Fruit fly (Drosophila melanogaster) whole organism, adult: ENCODE results near the gene Art9.

ENCODE experiments used
- CG5204 ChIP-seq: fragments of 200-800 bp; sonication (Bioruptor generic); optimal IDR thresholded peaks from 2 replicates; lab custom pipeline; 2016; ENCODE audit warnings: missing biosample characterization, missing genetic modification characterization
- CG7045 ChIP-seq: fragments of 200-800 bp; sonication (Bioruptor generic); optimal IDR thresholded peaks from 2 replicates; lab custom pipeline; 2017; ENCODE audit warnings: missing biosample characterization, mild to moderate bottlenecking, missing genetic modification characterization
- Hr96 ChIP-seq: fragments of 200-800 bp; sonication (Bioruptor generic); optimal IDR thresholded peaks from 2 replicates; lab custom pipeline; 2016; ENCODE audit warnings: missing biosample characterization, missing genetic modification characterization
- kay ChIP-seq: fragments of 200-800 bp; sonication (Bioruptor generic); peaks from one replicate; lab custom pipeline; 2016; ENCODE audit warnings: missing biosample characterization, missing genetic modification characterization, borderline replicate concordance
- ovo ChIP-seq: fragments of 200-800 bp; sonication (Bioruptor generic); optimal IDR thresholded peaks from 2 replicates; lab custom pipeline; 2016; ENCODE audit warnings: missing biosample characterization, missing genetic modification characterization
- tj ChIP-seq: fragments of 200-800 bp; sonication (Bioruptor generic); optimal IDR thresholded peaks from 3 replicates; lab custom pipeline; 2017; ENCODE audit warnings: missing biosample characterization, mild to moderate bottlenecking, missing genetic modification characterization, moderate library complexity

- no peak for TF ChIP-seq CG7045 (GFP tag; lab: Kevin White, UChicago)
- no peak for TF ChIP-seq kay (GFP tag; lab: Kevin White, UChicago)
- no peak for TF ChIP-seq tj (GFP tag; lab: Kevin White, UChicago)
- no peak for TF ChIP-seq ovo (GFP tag; lab: Kevin White, UChicago)
- TF ChIP-seq CG5204 (GFP tag; lab: Kevin White, UChicago), result no peak
- TF ChIP-seq Hr96 (GFP tag; lab: Kevin White, UChicago), result no peak
Observed at dm6 chr3R:13907355-13908105, 35.7 kb downstream of the Art9 start.
